Fruit fly (Drosophila melanogaster): Measurements from ENCODE around the gene CG43249.

DNA sequence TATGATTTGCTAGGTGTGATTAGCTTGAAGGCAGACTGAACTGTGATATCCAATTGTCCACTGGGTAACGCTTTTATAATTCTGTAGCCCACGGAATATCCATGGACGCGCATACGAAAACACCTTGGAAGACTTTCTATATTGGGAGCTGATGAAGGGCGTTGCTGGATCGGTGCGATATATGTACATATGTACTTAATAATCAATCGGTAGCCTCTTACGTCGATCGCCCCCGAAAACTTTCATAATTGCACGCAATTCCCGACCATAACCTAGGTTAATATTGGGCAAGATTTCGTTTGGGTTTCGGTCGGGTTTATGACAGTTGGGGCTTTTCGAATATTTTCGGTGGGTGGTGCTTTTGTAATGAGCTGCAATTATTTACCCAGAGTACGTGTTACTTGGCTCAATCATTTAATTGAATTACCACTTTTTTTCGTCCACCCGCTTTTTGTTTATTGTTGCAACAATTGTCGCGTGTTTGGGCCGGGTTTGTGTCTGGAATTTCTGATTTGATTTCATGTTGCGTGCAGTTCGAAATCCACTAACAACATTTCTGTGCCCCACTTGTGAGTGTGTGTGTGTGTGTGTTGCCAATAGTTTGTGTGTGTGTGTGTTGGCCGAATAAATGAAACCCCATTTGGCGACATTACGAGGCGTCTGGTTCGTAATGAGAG is 22.1 kb upstream of the CG43249 start, which contains the start of gene CG13049:
- TF ChIP-seq Dll (optimal IDR thresholded peaks at IDR 0.05) (no peak), psq (optimal IDR thresholded peaks at IDR 0.05) (no peak), pan (optimal IDR thresholded peaks at IDR 0.05) (no peak), CG8478 (optimal IDR thresholded peaks at IDR 0.05) (no peak), usp (GFP tag; optimal IDR thresholded peaks at IDR 0.05) (no peak), EcR (GFP tag; optimal IDR thresholded peaks at IDR 0.05) (no peak)

Measured in whole organism.